Fruit fly (Drosophila melanogaster): ENCODE results near the gene rdgA.

DNA sequence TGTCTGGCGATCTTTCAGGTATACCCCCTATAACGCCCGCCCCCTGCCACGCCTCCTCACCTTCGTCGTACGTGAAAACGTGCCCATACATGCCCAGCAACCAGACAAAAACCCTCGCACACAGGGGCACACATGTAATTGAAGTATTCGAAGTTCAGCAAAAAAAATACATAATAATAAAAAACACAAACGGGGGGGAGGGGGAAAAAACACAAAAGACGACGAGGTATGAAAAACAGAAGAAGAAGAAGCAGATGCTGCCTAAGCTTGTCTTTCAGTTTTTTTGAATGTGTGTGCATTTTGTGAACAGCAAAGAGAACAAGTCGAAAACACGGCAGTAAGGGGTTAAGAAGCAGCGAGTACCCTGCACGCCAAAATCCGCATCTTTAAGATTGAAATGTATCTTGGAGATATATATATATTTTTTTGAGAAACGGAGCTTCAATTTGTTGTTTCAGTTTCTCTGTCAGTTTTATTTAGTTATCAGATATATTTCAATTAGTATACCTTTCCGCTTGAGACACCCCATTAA, 17.9 kb upstream of the rdgA start:
- TF ChIP-seq CG8159 (tag; optimal IDR thresholded peaks at IDR 0.05) = no peak
- no peak for TF ChIP-seq CG8301 (tag; optimal IDR thresholded peaks at IDR 0.05)
- TF ChIP-seq EcR (GFP tag; optimal IDR thresholded peaks at IDR 0.05) = peak; percentile 13
- TF ChIP-seq CG10348 (GFP tag; IDR thresholded peaks at IDR 0.05) = no peak
- TF ChIP-seq rn (GFP tag; IDR thresholded peaks at IDR 0.05) = no peak
- TF ChIP-seq CG15710 (tag; optimal IDR thresholded peaks at IDR 0.05) = no peak
- no peak for TF ChIP-seq gl (tag; optimal IDR thresholded peaks at IDR 0.05)
- no peak for TF ChIP-seq Ets98B (GFP tag; IDR thresholded peaks at IDR 0.05)
- TF ChIP-seq CG17806 (tag; optimal IDR thresholded peaks at IDR 0.05) = no peak
- TF ChIP-seq CG12605 (GFP tag; IDR thresholded peaks at IDR 0.05) = no peak
